Fruit fly (Drosophila melanogaster) S2 (cell line): Measurements from ENCODE around the gene IntS14.
A peak's percentile ranks its signal among the peaks of the same experiment; 100 is the strongest.

Experiments used
- CG8478 ChIP-seq: fragments of >200 bp; optimal IDR thresholded peaks from 2 replicates; lab custom pipeline; 2018
- CTCF ChIP-seq, 2 experiments: fragments of >200 bp; optimal IDR thresholded peaks; 2 replicates each; lab custom pipeline; 2018

IntS14 gene

DNA sequence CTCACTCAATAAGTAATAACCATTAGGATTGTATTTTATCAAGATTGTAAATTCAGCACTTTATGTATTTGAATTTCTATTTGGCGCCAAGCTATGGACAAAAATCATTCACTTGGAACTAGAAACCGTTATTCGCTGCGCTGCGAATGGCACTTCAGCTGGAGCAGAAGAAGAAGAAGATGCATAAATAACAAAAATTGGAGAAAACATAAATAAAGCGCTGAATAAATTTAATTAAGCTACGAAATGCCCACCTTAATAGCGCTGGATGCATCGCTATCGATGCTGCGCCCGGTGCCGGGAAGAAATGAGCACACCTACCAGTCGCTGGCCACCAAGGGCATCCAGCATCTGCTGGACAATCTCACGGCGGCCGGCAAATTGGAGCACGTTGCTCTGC lies at the start of gene IntS14:
TSS of gene IntS14 (plus strand) at position 150 of the 400 bp plus-strand sequence.
- no peak for TF ChIP-seq CG8478 (lab: Kevin White, UChicago)
- TF ChIP-seq CTCF (optimal IDR thresholded peaks at IDR 0.05; lab: Kevin White, UChicago): no peak

DNA sequence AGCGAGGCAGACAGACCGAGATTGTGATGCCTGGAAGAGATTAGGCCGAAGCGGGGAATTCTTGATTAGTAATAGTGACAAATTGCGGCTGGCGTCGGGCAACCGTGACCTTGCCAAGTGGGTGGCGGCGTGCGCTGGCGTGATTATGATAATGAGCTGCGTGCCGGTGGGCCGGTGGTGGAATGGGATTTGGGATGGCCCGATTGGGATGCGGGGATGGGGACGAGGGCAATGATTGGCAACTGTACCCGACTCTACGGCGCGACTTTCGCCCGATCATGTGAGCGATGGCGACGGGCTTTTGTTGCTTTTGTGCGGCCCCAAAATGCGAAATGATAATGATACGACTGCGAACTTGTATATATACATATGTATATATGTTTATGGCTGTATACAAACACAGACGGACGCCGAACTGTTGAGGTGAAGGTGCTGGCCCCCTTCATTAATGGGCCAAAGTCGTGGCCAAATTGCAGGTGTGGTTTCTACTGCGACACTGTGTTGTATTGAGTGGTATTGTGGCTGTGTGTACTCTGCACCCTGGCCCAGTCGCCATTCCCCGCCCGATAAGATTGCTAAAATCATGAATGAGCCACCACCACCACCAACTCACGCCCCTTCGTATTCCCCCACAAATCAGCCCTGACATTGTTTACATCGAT lies 47.5 kb upstream of the IntS14 start:
- no peak for TF ChIP-seq CG8478 (lab: Kevin White, UChicago)
- TF ChIP-seq CTCF (optimal IDR thresholded peaks at IDR 0.05; lab: Kevin White, UChicago): no peak

DNA sequence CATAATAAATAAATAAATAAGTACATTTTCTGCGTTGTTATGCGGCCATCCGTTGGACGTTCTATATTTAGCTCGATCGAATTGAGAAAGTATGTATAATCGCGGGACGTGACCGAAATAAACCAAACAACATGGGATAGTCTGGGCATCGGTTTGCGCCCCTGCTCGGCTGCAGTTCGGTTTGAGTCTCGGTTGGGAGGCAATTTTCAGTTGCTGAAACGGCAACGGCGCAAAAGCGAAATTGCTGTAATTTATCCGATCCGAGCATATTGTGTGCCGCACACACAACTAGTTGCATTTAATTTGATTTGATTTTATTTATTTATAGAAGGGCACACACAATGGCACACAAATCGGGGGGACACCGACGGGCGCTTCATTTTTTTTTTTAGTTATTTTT lies 46.1 kb upstream of the IntS14 start:
- TF ChIP-seq CG8478 (lab: Kevin White, UChicago): no peak
- peak; percentile 11 to 51 for TF ChIP-seq CTCF (optimal IDR thresholded peaks at IDR 0.05; lab: Kevin White, UChicago)

DNA sequence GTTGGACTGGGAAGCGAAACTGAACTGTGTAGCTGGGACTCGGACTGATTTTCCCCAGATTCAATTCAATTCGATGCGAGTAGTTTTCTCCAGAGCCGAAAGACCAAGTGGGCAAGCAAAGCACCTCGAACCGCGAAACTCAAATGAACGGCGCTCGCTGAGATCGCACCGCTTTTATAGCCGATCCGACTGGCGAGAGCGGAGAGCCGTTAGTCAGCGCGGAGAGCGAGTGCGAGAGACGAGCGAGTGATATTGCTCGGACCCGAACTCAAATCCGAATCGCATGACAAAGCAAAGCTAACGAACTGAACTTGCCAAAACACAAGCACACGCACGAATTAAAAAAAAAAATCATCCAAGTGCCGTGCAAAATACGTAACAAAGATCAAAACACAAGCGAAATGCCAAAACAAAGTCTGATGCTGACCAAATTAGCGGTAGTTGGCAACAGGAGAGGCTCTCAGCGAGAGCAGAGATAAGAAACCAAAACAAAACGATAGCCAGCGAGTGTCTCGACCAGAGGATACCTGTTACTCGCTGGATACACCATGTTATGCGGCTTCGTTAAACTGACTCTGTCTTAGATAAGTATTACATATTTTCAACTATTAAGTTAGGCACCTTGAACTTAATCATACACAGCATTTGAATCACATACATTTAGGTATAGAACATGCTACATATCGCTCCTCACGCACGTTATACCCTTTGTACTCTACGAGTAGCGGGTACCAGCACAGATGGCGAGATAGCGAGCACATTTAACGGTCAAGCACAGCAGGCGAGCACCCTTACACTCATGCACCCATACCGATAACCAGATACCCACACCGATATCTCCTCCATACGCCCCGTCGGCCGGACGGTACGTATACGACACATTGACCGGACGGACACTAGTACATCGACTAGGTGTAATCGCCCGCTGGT lies 45.1 kb upstream of the IntS14 start:
- TF ChIP-seq CTCF (optimal IDR thresholded peaks at IDR 0.05; lab: Kevin White, UChicago): no peak
- TF ChIP-seq CG8478 (lab: Kevin White, UChicago): no peak

DNA sequence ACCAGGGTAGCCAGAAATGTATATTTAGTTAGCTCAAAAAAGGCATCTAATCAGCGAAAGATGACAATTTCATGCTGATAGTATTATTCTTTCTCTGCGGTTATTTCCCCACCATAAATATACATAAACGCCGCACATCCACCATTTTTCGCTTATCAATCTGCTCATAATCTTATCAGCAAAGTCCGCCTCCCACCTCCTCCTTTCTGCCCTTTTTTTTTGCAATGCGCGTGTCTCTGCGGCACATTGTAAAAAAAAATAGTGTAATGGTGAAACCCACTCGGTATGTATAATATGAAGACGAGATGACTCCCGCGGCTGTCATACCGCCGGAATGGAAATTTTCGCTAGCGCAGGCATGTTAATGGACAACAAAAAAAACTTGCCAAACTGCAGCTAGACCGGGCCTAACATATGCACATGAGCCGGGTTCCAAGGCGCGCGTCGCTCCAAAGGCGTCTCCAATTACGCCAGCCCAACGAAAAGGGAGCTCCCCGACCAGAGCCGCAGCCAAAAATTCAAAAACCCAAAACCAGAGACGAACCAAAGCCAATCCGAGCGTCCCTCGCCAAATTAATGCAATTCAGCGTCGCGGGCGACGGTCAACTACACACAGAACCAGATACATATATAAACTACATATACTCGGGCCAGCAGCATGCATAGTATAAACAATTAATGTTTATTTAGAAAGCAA lies 43.9 kb upstream of the IntS14 start:
- TF ChIP-seq CG8478 (lab: Kevin White, UChicago) (no peak), CTCF (optimal IDR thresholded peaks at IDR 0.05; lab: Kevin White, UChicago) (no peak)

DNA sequence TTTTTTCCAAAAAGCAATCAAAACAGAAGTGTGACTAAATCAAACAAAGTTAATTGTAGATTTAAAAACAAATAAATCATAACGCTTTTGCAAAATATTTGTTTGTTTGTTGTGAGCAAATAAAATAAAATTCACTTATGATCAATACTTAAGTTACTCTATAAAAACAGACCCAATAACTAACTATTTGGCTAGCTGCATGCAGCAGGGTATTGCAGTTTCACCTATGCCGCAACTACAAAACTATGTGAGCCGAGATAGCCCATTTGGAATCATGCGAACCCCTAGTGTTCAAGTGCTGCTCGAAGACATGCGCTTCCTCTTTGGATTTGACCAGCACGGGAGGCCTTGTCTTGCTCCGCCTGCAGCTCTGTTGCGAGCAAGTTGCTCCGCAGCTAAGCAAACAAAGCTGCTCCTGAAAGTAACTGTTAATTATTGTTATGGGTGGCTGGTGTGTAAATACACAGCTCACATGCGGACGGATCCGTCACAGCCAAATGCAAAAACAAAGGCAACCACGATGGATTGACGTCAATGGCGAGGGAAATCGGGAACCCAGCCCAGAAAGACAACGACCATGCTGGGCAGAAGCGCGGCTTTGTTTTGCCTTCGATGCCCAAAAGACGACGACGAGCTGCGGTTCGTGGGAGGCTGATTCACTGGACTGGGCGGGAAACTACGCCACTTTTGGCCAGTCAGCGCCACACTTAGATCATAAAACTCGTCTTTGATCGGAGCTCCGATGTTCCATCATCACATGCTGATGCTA lies 42.1 kb upstream of the IntS14 start:
- TF ChIP-seq CG8478 (lab: Kevin White, UChicago): no peak
- TF ChIP-seq CTCF (optimal IDR thresholded peaks at IDR 0.05; lab: Kevin White, UChicago): no peak

DNA sequence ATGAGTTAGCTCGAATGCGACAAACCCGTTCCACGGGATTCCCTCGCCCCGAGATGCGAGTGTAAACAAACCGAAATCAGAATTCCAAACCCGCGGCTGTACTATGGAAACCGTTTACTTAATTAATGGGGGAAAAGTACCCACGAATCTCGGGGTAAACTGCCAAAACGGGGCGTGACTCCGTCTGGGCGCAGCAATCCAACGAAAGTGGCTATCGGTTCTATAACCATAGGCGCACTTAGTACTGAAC lies 41.6 kb upstream of the IntS14 start:
- no peak for TF ChIP-seq CTCF (optimal IDR thresholded peaks at IDR 0.05; lab: Kevin White, UChicago)
- TF ChIP-seq CG8478 (lab: Kevin White, UChicago): no peak

DNA sequence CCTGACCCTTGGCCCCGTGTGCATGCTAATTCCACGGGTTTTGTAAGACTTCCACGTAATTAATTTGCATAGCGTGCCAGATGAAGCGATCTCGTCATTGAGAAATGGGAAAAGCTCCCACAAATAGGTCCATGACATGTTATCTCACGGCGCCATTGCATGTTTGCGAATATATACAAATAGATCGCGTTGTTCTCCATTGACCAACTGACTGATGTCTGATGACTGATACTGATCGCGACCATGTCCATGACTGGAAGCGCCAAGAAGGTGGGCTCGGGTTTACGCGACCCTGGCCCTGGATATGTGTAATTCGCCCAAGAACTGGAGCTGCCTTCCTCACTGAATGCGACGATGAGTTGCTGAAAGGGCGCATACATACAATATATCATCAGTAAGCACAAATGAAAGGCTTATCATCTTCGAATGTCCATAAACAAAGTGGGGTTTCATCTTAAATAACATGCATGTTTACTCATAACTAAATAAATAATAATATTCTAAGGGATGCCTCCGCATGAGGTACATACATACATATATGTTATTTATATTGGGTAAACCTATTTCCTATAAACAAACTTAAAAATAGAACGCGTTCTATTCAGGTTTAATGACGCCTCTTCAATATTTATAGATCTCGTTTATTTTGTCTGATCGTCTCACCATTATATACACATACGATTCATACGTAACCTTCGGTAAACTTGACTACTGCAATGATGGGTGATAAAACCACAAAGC lies 41.0 kb upstream of the IntS14 start:
- TF ChIP-seq CG8478 (lab: Kevin White, UChicago) (no peak), CTCF (optimal IDR thresholded peaks at IDR 0.05; lab: Kevin White, UChicago) (no peak)

DNA sequence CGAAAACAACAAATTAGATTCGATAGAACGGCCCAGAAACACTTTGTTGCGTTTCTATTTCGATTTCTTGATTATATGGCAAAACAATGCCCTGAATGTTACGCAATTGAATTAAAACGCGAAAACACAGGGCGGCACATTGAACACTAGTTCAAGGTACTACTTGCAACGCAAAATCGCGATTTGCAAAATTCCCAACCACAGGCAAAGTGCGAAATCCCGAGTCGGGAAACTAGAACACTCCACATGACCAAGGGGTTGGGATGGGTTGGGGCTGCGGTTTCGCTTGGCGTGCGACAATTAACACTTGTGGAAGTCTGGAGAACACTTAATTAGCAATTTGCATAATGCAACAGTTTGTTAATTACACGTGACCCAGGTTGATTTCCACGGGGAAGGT lies 40.0 kb upstream of the IntS14 start:
- TF ChIP-seq CTCF (optimal IDR thresholded peaks at IDR 0.05; lab: Kevin White, UChicago) (no peak), CG8478 (lab: Kevin White, UChicago) (no peak)

DNA sequence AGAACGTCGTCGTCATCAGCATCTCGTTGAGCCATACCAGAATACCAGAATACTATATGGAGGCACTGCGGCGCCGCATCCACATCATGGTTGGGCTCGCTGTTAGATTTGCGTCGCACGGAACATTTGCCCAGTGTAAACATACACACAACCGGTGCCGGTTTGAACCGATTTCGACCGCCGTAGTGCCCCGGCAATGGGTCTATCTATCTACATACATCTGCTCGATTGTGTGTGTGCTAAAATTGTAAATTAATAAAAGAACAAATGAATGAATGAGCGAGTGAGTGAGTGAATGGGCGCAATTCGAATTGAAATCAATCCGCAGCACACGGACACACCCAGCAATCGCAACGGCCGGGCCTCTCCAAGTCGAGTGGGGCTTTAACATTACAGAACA lies 38.8 kb upstream of the IntS14 start:
- TF ChIP-seq CTCF (optimal IDR thresholded peaks at IDR 0.05; lab: Kevin White, UChicago): no peak
- TF ChIP-seq CG8478 (lab: Kevin White, UChicago): no peak

DNA sequence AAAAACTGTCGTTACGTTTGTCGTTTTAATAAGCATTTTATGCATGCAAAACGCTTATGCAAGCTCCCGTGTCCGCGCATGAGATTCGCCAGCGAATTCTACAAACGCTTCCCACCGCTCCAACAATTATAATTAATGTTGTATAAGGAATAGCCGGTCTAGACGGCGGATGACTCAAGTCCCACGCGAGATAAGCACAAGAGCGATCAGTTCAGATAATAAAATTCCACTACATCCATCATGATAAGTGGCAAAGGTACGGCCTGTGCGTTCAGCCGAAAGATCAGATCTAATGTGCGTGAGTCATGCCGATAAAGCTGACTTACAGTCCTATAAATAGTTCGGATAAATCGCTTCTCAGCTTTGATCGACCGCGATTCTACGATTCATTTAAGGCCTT lies 37.7 kb upstream of the IntS14 start:
- no peak for TF ChIP-seq CTCF (optimal IDR thresholded peaks at IDR 0.05; lab: Kevin White, UChicago)
- no peak for TF ChIP-seq CG8478 (lab: Kevin White, UChicago)

DNA sequence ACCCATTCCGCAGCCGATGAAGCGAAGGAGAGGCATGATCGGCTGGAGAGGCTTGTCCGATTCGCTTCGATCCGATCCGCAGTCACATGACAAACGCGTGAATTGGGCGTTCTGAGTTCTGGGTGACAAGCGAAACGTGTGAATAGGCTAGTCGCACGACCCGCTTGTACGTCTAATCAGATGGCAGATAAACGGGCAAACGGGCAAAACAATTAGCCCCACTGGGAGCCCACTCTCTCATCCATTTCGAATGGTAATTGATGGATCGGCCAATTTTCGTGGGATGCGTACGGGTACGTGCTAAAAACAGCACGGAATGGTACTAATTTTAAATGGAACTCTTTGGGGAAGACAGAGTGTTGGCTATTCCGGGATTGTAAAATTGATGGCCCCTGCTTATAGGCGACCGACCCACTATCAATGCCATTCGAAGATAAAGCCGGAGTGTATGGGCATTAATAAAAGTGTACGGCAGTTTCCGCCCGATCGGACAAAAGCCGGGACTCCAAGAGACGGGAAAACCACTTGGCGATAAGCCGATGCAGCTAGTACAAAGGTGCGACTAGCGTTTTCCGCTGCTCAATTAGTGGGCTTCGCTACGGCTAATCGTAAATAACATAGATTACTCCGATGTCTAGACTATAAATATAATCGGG lies 36.7 kb upstream of the IntS14 start:
- TF ChIP-seq CG8478 (lab: Kevin White, UChicago) (no peak), CTCF (optimal IDR thresholded peaks at IDR 0.05; lab: Kevin White, UChicago) (no peak)

DNA sequence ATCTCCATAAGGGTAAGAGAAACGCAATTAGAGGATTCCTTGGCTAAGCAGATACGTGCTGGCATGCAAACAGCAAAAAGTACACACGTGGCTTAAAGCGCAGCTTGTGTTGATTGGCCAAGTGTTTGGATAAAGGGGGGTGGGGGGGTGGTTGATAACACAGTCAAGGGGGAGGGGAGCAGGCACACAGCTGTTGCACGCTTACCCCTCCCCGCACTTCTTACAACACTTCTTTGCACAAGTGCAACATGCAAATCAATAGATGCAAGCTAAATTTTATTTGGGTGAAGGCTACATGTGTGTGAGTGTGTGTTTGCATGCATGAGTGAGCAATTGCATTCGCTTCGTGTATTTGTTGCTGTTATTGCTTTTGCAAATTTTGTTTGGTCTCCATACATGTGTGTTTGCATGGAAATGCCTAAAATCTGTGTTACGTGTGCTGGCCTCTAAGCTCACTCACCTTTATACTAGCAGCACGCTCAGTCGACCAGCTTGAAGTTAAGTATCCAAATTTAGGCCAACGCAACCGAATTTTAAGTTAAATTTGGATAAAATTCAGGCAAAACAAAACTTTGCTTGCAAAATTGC lies 35.8 kb upstream of the IntS14 start:
- TF ChIP-seq CTCF (optimal IDR thresholded peaks at IDR 0.05; lab: Kevin White, UChicago) (no peak), CG8478 (lab: Kevin White, UChicago) (no peak)
